Worm (Caenorhabditis elegans) whole organism, L1 larva: ENCODE measurements around the gene mpz-6.

Source experiments
- C04F5.9 ChIP-seq: sonication (generic microtip); optimal IDR thresholded peaks from 2 replicates; lab custom pipeline; 2016; ENCODE audit warnings: missing genetic modification characterization, missing compliant biosample characterization
- C16A3.4 ChIP-seq: fragments of 150-350 bp; optimal IDR thresholded peaks from 2 replicates; lab custom pipeline; 2014; ENCODE audit warnings: missing biosample characterization, missing genetic modification characterization
- C34B4.2 ChIP-seq: sonication (generic microtip); optimal IDR thresholded peaks from 2 replicates; lab custom pipeline; 2017; ENCODE audit warnings: mild to moderate bottlenecking, missing genetic modification characterization, missing compliant biosample characterization
- Y116A8C.19 ChIP-seq: sonication (generic microtip); optimal IDR thresholded peaks from 2 replicates; lab custom pipeline; 2016; ENCODE audit warnings: missing compliant biosample characterization, missing genetic modification characterization, borderline replicate concordance
- aly-2 ChIP-seq: fragments of 150-350 bp; optimal IDR thresholded peaks from 2 replicates; lab custom pipeline; 2014; ENCODE audit warnings: missing biosample characterization, missing genetic modification characterization
- ama-1 ChIP-seq: fragments of 150-350 bp; optimal IDR thresholded peaks from 2 replicates; lab custom pipeline; 2014
- blmp-1 ChIP-seq: fragments of 150-350 bp; optimal IDR thresholded peaks from 2 replicates; lab custom pipeline; 2014; ENCODE audit warnings: missing biosample characterization, missing genetic modification characterization
- ceh-82 ChIP-seq, 3 experiments: fragments of 150-350 bp in 1 of 3; sonication (generic microtip) in 2 of 3; optimal IDR thresholded peaks; 2 replicates each; lab custom pipeline; 2014 to 2017; ENCODE audit warnings: missing biosample characterization in 3 of 3, missing genetic modification characterization in 3 of 3
- ceh-88 ChIP-seq: fragments of 200-800 bp; sonication (Bioruptor generic); IDR thresholded peaks from 2 replicates; pipeline ENCODE4 v1.3.6; 2022; ENCODE audit warnings: missing genetic modification characterization, missing compliant biosample characterization
- egl-13 ChIP-seq: sonication (generic microtip); optimal IDR thresholded peaks from 2 replicates; lab custom pipeline; 2016; ENCODE audit warnings: missing genotype, missing genetic modification reagents, missing genetic modification characterization, missing compliant biosample characterization
- egl-27 ChIP-seq, 2 experiments: fragments of 150-350 bp in 1 of 2; sonication (generic microtip); optimal IDR thresholded peaks; 3 replicates each; lab custom pipeline; 2017 to 2018; ENCODE audit warnings: missing biosample characterization in 2 of 2, missing genetic modification characterization in 2 of 2, missing genetic modification reagents in 2 of 2
- elt-2 ChIP-seq: sonication (generic microtip); optimal IDR thresholded peaks from 2 replicates; lab custom pipeline; 2016; ENCODE audit warnings: missing genetic modification characterization, mild to moderate bottlenecking, inconsistent platforms, missing compliant biosample characterization, missing genetic modification reagents
- elt-3 ChIP-seq, 6 experiments: fragments of 150-350 bp in 1 of 6; sonication (generic microtip); optimal IDR thresholded peaks; 2 replicates each; lab custom pipeline; 2017 to 2018; ENCODE audit warnings: missing biosample characterization in 6 of 6, missing genetic modification characterization in 6 of 6, inconsistent platforms in 1 of 6
- ets-5 ChIP-seq: fragments of 200-800 bp; sonication (Bioruptor generic); IDR thresholded peaks from 2 replicates; pipeline ENCODE4 v1.3.6; 2022; ENCODE audit warnings: missing genetic modification characterization, missing compliant biosample characterization
- fkh-10 ChIP-seq: sonication (generic microtip); optimal IDR thresholded peaks from 2 replicates; lab custom pipeline; 2017; ENCODE audit warnings: missing biosample characterization, missing genetic modification reagents, missing genetic modification characterization
- fos-1 ChIP-seq: fragments of 150-350 bp; optimal IDR thresholded peaks from 2 replicates; lab custom pipeline; 2014; ENCODE audit warnings: missing biosample characterization, missing genetic modification characterization
- grh-1 ChIP-seq: fragments of 200-800 bp; sonication (Bioruptor generic); IDR thresholded peaks from 2 replicates; pipeline ENCODE4 v1.3.6; 2022; ENCODE audit warnings: missing genetic modification reagents, missing genetic modification characterization, missing compliant biosample characterization
- hlh-17 ChIP-seq: fragments of 200-800 bp; sonication (Bioruptor generic); optimal IDR thresholded peaks from 2 replicates; lab custom pipeline; 2018; ENCODE audit warnings: missing genetic modification characterization, mild to moderate bottlenecking, missing compliant biosample characterization, moderate library complexity, borderline replicate concordance
- hpl-2 ChIP-seq: fragments of 150-350 bp; optimal IDR thresholded peaks from 2 replicates; lab custom pipeline; 2014; ENCODE audit warnings: missing biosample characterization, missing genetic modification reagents, missing genetic modification characterization
- isw-1 ChIP-seq: fragments of 200-800 bp; sonication (Bioruptor generic); IDR thresholded peaks from 2 replicates; pipeline ENCODE4 v1.3.6; 2022; ENCODE audit warnings: missing genetic modification characterization, missing compliant biosample characterization
- lin-13 ChIP-seq: fragments of 150-350 bp; optimal IDR thresholded peaks from 2 replicates; lab custom pipeline; 2014; ENCODE audit warnings: missing biosample characterization, missing genetic modification reagents, missing genetic modification characterization
- lin-15B ChIP-seq: fragments of 150-350 bp; sonication (generic microtip); optimal IDR thresholded peaks from 3 replicates; lab custom pipeline; 2014; ENCODE audit warnings: missing biosample characterization, missing genetic modification characterization
- lin-39 ChIP-seq: fragments of 150-350 bp; optimal IDR thresholded peaks from 2 replicates; lab custom pipeline; 2014; ENCODE audit warnings: missing biosample characterization, missing genetic modification reagents, missing genetic modification characterization
- mab-9 ChIP-seq: fragments of 200-800 bp; sonication (Bioruptor generic); IDR thresholded peaks from 2 replicates; pipeline ENCODE4 v1.3.6; 2022; ENCODE audit warnings: missing genetic modification reagents, missing genetic modification characterization, missing compliant biosample characterization
- mdl-1 ChIP-seq, 2 experiments: fragments of 150-350 bp; optimal IDR thresholded peaks; 2 replicates each; lab custom pipeline; 2014 to 2017; ENCODE audit warnings: missing biosample characterization in 2 of 2, missing genetic modification characterization in 2 of 2, inconsistent platforms in 1 of 2
- mef-2 ChIP-seq: fragments of 150-350 bp; optimal IDR thresholded peaks from 2 replicates; lab custom pipeline; 2014; ENCODE audit warnings: missing biosample characterization, missing genetic modification characterization
- nhr-12 ChIP-seq: sonication (generic microtip); optimal IDR thresholded peaks from 2 replicates; lab custom pipeline; 2017; ENCODE audit warnings: missing biosample characterization, missing genetic modification characterization
- nhr-19 ChIP-seq: fragments of 200-800 bp; sonication (Bioruptor generic); conservative IDR thresholded peaks from 2 replicates; pipeline ENCODE4 v1.3.6; 2022; ENCODE audit warnings: missing genetic modification characterization, missing compliant biosample characterization
- nhr-28 ChIP-seq: fragments of 150-350 bp; optimal IDR thresholded peaks from 2 replicates; lab custom pipeline; 2014; ENCODE audit warnings: missing biosample characterization, missing genetic modification characterization
- nhr-47 ChIP-seq: sonication (generic microtip); optimal IDR thresholded peaks from 2 replicates; lab custom pipeline; 2016; ENCODE audit warnings: mild to moderate bottlenecking, missing genetic modification characterization, moderate library complexity, missing compliant biosample characterization
- nhr-76 ChIP-seq: sonication (generic microtip); optimal IDR thresholded peaks from 2 replicates; lab custom pipeline; 2017; ENCODE audit warnings: missing biosample characterization, missing genetic modification characterization
- nhr-85 ChIP-seq: sonication (generic microtip); peaks from one replicate; lab custom pipeline; 2016; ENCODE audit warnings: missing genetic modification characterization, inconsistent platforms, missing compliant biosample characterization
- nhr-90 ChIP-seq: sonication (generic microtip); optimal IDR thresholded peaks from 2 replicates; lab custom pipeline; 2016; ENCODE audit warnings: mild to moderate bottlenecking, missing genetic modification characterization, missing compliant biosample characterization; ENCODE audit not compliant: poor library complexity
- pag-3 ChIP-seq: sonication (generic microtip); optimal IDR thresholded peaks from 2 replicates; lab custom pipeline; 2017; ENCODE audit warnings: missing genetic modification characterization, mild to moderate bottlenecking, missing compliant biosample characterization, antibody characterized with exemption, borderline replicate concordance; ENCODE audit not compliant: insufficient read depth
- pax-3 ChIP-seq: fragments of 200-800 bp; sonication (Bioruptor generic); optimal IDR thresholded peaks from 2 replicates; lab custom pipeline; 2018; ENCODE audit warnings: mild to moderate bottlenecking, missing genetic modification characterization, moderate library complexity, missing compliant biosample characterization
- pqm-1 ChIP-seq: sonication (generic microtip); optimal IDR thresholded peaks from 3 replicates; lab custom pipeline; 2017; ENCODE audit warnings: missing biosample characterization, missing genetic modification characterization
- snpc-4 ChIP-seq: fragments of 150-350 bp; optimal IDR thresholded peaks from 2 replicates; lab custom pipeline; 2014; ENCODE audit warnings: missing biosample characterization, missing genetic modification characterization
- snu-23 ChIP-seq: sonication (generic microtip); optimal IDR thresholded peaks from 2 replicates; lab custom pipeline; 2016; ENCODE audit warnings: missing genetic modification characterization, missing compliant biosample characterization
- tbx-2 ChIP-seq: sonication (generic microtip); optimal IDR thresholded peaks from 2 replicates; lab custom pipeline; 2016; ENCODE audit warnings: missing genetic modification characterization, missing compliant biosample characterization
- tlp-1 ChIP-seq: fragments of 150-350 bp; optimal IDR thresholded peaks from 2 replicates; lab custom pipeline; 2014; ENCODE audit warnings: missing biosample characterization, missing genetic modification characterization
- unc-130 ChIP-seq: fragments of 150-350 bp; optimal IDR thresholded peaks from 2 replicates; lab custom pipeline; 2017; ENCODE audit warnings: missing biosample characterization, missing genetic modification characterization, inconsistent platforms
- unc-30 ChIP-seq: sonication (generic microtip); optimal IDR thresholded peaks from 2 replicates; lab custom pipeline; 2017; ENCODE audit warnings: missing biosample characterization, missing genetic modification characterization
- unc-86 ChIP-seq: sonication (generic microtip); optimal IDR thresholded peaks from 2 replicates; lab custom pipeline; 2016; ENCODE audit warnings: missing genetic modification characterization, missing compliant biosample characterization
- vab-15 ChIP-seq: sonication (generic microtip); optimal IDR thresholded peaks from 2 replicates; lab custom pipeline; 2017; ENCODE audit warnings: missing genotype, mild to moderate bottlenecking, missing genetic modification characterization, missing compliant biosample characterization
- zip-4 ChIP-seq: fragments of 200-800 bp; sonication (Bioruptor generic); optimal IDR thresholded peaks from 2 replicates; lab custom pipeline; 2018; ENCODE audit warnings: mild to moderate bottlenecking, missing genetic modification characterization, moderate library complexity, missing compliant biosample characterization
- ztf-11 ChIP-seq, 2 experiments: sonication (generic microtip); optimal IDR thresholded peaks; 2 replicates each; lab custom pipeline; 2016 to 2017; ENCODE audit warnings: missing genetic modification characterization in 2 of 2, missing biosample characterization in 1 of 2, missing compliant biosample characterization in 1 of 2
- ztf-4 ChIP-seq: fragments of 150-350 bp; optimal IDR thresholded peaks from 2 replicates; lab custom pipeline; 2014; ENCODE audit warnings: missing biosample characterization, missing genetic modification characterization

Gene mpz-6

ce11 chrII:9416381-9417276 is 9.7 kb upstream of the mpz-6 start, which contains the start of the genes gss-1 and chch-3 (continued):
- TF ChIP-seq ztf-11 (tag; optimal IDR thresholded peaks at IDR 0.05; lab: Kevin White, UChicago) (no peak), C34B4.2 (no peak), tlp-1 (tag; lab: Kevin White, UChicago) (no peak), snu-23 (peak; percentile 74), pqm-1 (tag; lab: Kevin White, UChicago) (no peak), elt-3 (tag; optimal IDR thresholded peaks at IDR 0.05; lab: Kevin White, UChicago) (no peak), lin-15B (peak; percentile 48), nhr-12 (no peak), mdl-1 (tag; optimal IDR thresholded peaks at IDR 0.05; lab: Kevin White, UChicago) (peak in 1 of 2 experiments; percentile 63), mef-2 (tag; lab: Kevin White, UChicago) (no peak), aly-2 (tag; lab: Kevin White, UChicago) (peak; percentile 22), fos-1 (tag; lab: Kevin White, UChicago) (no peak), nhr-85 (tag; lab: Kevin White, UChicago) (peak; percentile 80), ztf-4 (tag; lab: Kevin White, UChicago) (no peak), ceh-88 (GFP tag; lab: Robert Waterston, UW) (no peak), unc-130 (peak; percentile 39), pax-3 (no peak), grh-1 (peak; percentile 49; the same call in 1 of the 2 replicates), C04F5.9 (peak; percentile 24), nhr-28 (tag; lab: Kevin White, UChicago) (no peak), mab-9 (GFP tag; lab: Robert Waterston, UW) (no peak), ets-5 (GFP tag; lab: Robert Waterston, UW) (no peak), unc-30 (tag; lab: Kevin White, UChicago) (no peak), unc-86 (tag; lab: Kevin White, UChicago) (peak; percentile 21), Y116A8C.19 (tag; lab: Kevin White, UChicago) (no peak), ama-1 (no peak), pag-3 (no peak), hpl-2 (GFP tag; lab: Kevin White, UChicago) (no peak), zip-4 (GFP tag; lab: Kevin White, UChicago) (no peak), lin-13 (GFP tag; lab: Kevin White, UChicago) (peak; percentile 42), lin-39 (tag; lab: Kevin White, UChicago) (peak; percentile 49), C16A3.4 (tag; lab: Kevin White, UChicago) (peak; percentile 38), snpc-4 (tag; lab: Kevin White, UChicago) (peak; percentile 46), fkh-10 (no peak)
- TF ChIP-seq, all 84 proteins: peak for 39

DNA sequence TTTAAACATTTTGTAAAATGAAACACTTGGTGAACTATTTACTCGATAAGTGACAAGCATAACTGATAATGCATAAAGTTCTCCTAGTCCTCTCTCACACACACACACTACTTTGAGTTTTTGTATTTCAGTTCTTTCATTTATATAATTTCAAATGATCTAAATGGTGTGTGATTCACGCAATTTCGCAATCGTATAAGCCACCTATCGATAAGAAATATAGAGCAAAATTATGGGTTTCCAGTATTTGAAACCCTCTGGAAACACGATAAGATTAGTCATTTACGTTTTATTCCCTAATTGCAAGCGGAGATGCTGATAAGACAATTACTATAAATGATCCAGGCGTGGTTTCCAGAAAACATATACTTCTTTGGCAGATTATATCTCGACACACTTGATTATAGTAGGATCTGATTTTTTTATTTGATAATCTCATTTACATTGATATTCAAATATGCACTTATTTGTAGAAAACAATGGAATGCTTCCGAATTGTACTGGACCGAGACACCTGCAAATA is 5.2 kb upstream of the mpz-6 start, which contains the start of gene arrd-3:
Gene arrd-3, plus strand, starts transcription at position 473 of the 523 bp plus-strand sequence.
- TF ChIP-seq elt-2: peak; percentile 66
- no peak for TF ChIP-seq mef-2 (tag; lab: Kevin White, UChicago)
- TF ChIP-seq tlp-1 (tag; lab: Kevin White, UChicago): peak; percentile 10
- TF ChIP-seq, all 84 proteins: peak for 2

- TF ChIP-seq blmp-1 (tag; lab: Kevin White, UChicago) (no peak), hlh-17 (GFP tag; lab: Kevin White, UChicago) (no peak), ceh-82 (tag; optimal IDR thresholded peaks at IDR 0.05; lab: Kevin White, UChicago) (no peak), aly-2 (tag; lab: Kevin White, UChicago) (no peak), vab-15 (tag; lab: Kevin White, UChicago) (no peak), tbx-2 (tag; lab: Kevin White, UChicago) (no peak), mab-9 (GFP tag; lab: Robert Waterston, UW) (no peak), nhr-85 (tag; lab: Kevin White, UChicago) (no peak), nhr-19 (GFP tag; lab: Robert Waterston, UW) (no peak), isw-1 (no peak), nhr-47 (tag; lab: Kevin White, UChicago) (no peak), fkh-10 (no peak), egl-27 (tag; optimal IDR thresholded peaks at IDR 0.05; lab: Kevin White, UChicago) (no peak), nhr-90 (no peak), egl-13 (tag; lab: Kevin White, UChicago) (no peak), zip-4 (GFP tag; lab: Kevin White, UChicago) (no peak), nhr-76 (no peak), pax-3 (no peak), unc-86 (tag; lab: Kevin White, UChicago) (no peak), lin-39 (tag; lab: Kevin White, UChicago) (no peak)
These were observed 4.6 kb upstream of the mpz-6 start, which contains the start of gene M176.9 for ce11 chrII:9411497-9411896. Gene M176.9, minus strand, starts transcription at chrII:9411597.
